Worm (Caenorhabditis elegans) whole organism, midembryonic: ENCODE results near the gene Y53F4B.11.
A peak's percentile ranks its signal among the peaks of the same experiment; 100 is the strongest.

ENCODE experiments used
- T22C8.4 ChIP-seq: fragments of 200-800 bp; sonication (Bioruptor generic); IDR thresholded peaks from 2 replicates; pipeline ENCODE4 v1.3.6; 2022; ENCODE audit warnings: missing genetic modification characterization, missing compliant biosample characterization
- cog-1 ChIP-seq: sonication (generic microtip); optimal IDR thresholded peaks from 2 replicates; lab custom pipeline; 2016; ENCODE audit warnings: missing genetic modification characterization, missing compliant biosample characterization
- flt-1 ChIP-seq: fragments of 200-800 bp; sonication (Bioruptor generic); IDR thresholded peaks from 2 replicates; pipeline ENCODE4 v1.3.6; 2022; ENCODE audit warnings: missing genetic modification characterization, missing compliant biosample characterization
- klf-2 ChIP-seq: fragments of 200-800 bp; sonication (Bioruptor generic); conservative IDR thresholded peaks from 2 replicates; pipeline ENCODE4 v1.3.6; 2022; ENCODE audit warnings: missing genetic modification reagents, missing genetic modification characterization, missing compliant biosample characterization
- med-1 ChIP-seq: sonication (generic microtip); optimal IDR thresholded peaks from 2 replicates; lab custom pipeline; 2017; ENCODE audit warnings: missing genetic modification characterization, mild to moderate bottlenecking, missing compliant biosample characterization, antibody characterized with exemption, missing genetic modification reagents; ENCODE audit not compliant: insufficient read depth
- ref-1 ChIP-seq: fragments of 200-800 bp; sonication (Bioruptor generic); conservative IDR thresholded peaks from 2 replicates; pipeline ENCODE4 v1.3.6; 2022; ENCODE audit warnings: missing genetic modification reagents, missing genetic modification characterization, missing compliant biosample characterization
- tab-1 ChIP-seq: fragments of 200-800 bp; sonication (Bioruptor generic); IDR thresholded peaks from 2 replicates; pipeline ENCODE4 v1.3.6; 2022; ENCODE audit warnings: missing genetic modification characterization, missing compliant biosample characterization
- ztf-23 ChIP-seq: fragments of 200-800 bp; sonication (Bioruptor generic); IDR thresholded peaks from 2 replicates; pipeline ENCODE4 v1.3.6; 2022; ENCODE audit warnings: missing genetic modification reagents, missing genetic modification characterization, missing compliant biosample characterization
- ztf-29 ChIP-seq: fragments of 200-800 bp; sonication (Bioruptor generic); IDR thresholded peaks from 2 replicates; pipeline ENCODE4 v1.3.6; 2022; ENCODE audit warnings: missing genetic modification reagents, missing genetic modification characterization, missing compliant biosample characterization

Y53F4B.11 gene

DNA sequence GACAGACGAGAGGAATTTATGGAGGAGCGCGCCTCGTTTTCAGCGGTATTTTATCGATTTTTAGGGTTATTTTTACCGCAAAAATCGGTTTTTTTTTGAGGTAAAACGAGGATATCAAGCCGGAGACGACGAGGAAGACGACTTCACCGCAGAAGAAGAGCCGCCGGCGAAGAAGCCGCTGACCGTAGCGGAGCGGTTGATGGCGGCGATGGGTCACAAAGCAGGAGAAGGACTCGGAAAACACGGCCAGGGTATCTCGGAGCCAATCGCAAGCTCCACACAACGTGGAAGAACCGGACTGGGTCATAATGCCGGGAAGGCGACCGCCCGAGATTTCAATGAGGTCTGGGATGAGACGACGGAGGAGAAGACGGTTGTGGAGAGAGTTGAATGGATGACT is 15.8 kb downstream of the Y53F4B.11 start:
- TF ChIP-seq med-1 (GFP tag; lab: Kevin White, UChicago) (no peak), klf-2 (GFP tag; lab: Robert Waterston, UW) (no peak), ref-1 (no peak), tab-1 (GFP tag; lab: Robert Waterston, UW) (no peak), flt-1 (no peak), cog-1 (tag; lab: Kevin White, UChicago) (no peak), T22C8.4 (GFP tag; lab: Robert Waterston, UW) (no peak), ztf-29 (no peak), ztf-23 (no peak)

DNA sequence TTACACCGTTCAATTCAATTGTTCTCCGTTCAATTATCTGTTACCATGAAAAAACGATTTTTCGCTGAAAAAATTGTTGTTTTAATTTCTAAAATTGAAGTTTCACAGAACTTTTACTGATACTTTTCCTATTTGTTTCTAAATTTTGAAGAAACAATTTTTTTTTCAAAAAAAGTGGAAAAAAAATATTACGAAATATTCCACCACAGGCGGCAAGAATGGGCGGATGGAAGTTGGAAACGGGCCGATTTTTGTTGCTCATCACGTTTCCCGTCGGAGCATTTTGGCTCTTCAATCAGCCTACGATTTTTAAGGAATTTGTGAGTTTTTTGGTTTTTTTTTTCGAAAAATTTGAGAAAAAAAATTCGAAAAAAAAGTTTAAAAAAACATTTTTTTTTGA is 27.2 kb downstream of the Y53F4B.11 start, which contains the start of gene Y53F4B.14:
TSS of gene Y53F4B.14 (plus strand) at position 210 of the 400 bp plus-strand sequence.
- TF ChIP-seq tab-1 (GFP tag; lab: Robert Waterston, UW) (no peak), ztf-23 (no peak), ref-1 (no peak), med-1 (GFP tag; lab: Kevin White, UChicago) (no peak), ztf-29 (no peak)

DNA sequence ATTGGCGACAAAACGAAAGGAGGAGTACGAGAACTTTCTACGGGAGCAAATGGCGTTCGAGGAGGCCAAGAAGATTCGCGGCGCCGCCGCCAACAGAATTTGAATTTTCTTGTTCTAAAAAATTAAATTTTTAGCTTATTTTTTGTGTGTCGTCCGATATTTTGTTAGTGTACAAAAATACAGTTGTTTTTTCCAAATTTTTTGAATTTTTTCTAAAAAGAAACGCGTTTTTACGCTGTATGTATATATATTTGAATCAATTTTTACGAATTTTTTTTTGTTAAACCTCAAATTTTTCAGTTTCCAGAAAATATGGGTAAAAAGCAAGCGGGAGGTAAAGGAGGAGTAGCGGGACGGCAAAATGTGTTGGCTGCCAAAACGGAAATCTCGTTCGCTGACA is 28.6 kb downstream of the Y53F4B.11 start, which contains the start of gene trip-4:
TSS of gene trip-4 (plus strand) at position 301 of the 400 bp plus-strand sequence.
- TF ChIP-seq flt-1 (no peak), klf-2 (GFP tag; lab: Robert Waterston, UW) (no peak), T22C8.4 (GFP tag; lab: Robert Waterston, UW) (no peak), tab-1 (GFP tag; lab: Robert Waterston, UW) (no peak), ref-1 (no peak), ztf-29 (no peak), ztf-23 (no peak), cog-1 (tag; lab: Kevin White, UChicago) (no peak)

DNA sequence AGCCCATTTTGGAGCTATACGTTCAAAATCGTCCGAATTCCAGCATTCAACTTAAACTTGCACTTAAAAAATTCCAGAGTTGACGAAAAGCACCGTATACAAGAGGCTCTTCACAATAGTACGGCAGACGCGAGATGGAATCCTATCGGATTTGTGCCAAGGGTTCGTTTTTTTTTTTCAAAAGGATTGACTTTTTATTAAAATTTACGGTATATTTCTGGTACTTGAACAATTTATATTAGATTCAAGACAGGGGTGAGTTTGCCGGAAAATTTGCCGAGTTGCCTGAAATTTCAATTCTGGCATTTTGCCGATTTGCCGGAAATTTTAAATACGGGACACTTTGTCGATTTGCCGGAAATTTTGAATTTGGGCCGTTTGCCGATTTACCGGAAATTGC is 31.8 kb downstream of the Y53F4B.11 start:
- TF ChIP-seq cog-1 (tag; lab: Kevin White, UChicago) (no peak), ref-1 (no peak), klf-2 (GFP tag; lab: Robert Waterston, UW) (no peak), ztf-29 (no peak), T22C8.4 (GFP tag; lab: Robert Waterston, UW) (no peak), med-1 (GFP tag; lab: Kevin White, UChicago) (no peak), ztf-23 (no peak), tab-1 (GFP tag; lab: Robert Waterston, UW) (no peak), flt-1 (no peak)

DNA sequence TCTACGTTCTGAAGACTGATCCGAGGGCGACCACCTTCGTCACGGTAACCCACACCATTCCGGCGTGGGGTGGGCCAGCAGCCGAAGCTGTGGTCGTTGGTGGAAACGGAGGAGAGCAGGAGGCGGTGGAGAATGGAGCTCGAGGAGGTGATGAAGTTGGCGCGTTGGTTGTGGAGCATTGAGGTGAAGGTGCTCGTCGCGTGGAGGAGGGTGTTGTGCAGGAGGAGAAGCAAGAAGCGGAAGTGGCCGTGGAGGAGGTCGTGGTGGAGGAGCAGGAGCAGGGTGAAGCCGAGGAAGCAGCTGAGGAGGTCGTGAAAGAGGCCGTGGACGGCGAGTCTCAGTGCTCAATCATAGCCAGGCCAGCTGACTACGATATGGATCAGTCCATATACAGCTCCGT is 47.7 kb downstream of the Y53F4B.11 start, which contains the start of gene Y53F4B.17:
TSS of gene Y53F4B.17 (plus strand) at position 375 of the 400 bp plus-strand sequence.
- TF ChIP-seq tab-1 (GFP tag; lab: Robert Waterston, UW) (0 out of 2 replicates have a peak, but pooled peaks have one; percentile 33), ref-1 (no peak)
